Worm (Caenorhabditis elegans): ENCODE measurements around the gene wdr-5.1.

The wdr-5.1 gene

DNA sequence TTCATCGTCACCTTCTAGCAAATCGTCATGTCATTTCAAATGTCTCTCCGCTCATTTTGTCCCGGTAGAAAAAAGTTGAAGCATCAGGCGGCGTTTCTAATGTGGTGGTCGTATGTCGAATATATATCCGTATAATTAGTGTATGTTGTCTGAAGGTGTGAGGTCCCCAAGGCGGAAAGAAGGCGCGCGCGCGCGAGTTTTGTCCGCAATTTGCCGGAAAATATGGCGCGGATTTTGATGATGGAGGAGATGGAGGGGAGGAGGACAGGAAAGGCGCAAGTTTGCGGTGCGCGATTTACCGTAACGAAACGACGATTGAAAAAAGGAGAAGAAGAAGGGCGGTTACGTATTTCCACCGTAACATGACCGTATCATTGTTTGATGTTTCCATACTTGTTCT is 37.0 kb downstream of the wdr-5.1 start:
- no peak for TF ChIP-seq unc-62 (GFP tag; optimal IDR thresholded peaks at IDR 0.05)
- TF ChIP-seq ztf-4 (tag; optimal IDR thresholded peaks at IDR 0.05): no peak
- TF ChIP-seq nhr-76 (tag; optimal IDR thresholded peaks at IDR 0.05): no peak
- TF ChIP-seq efl-1 (optimal IDR thresholded peaks at IDR 0.05): no peak
- no peak for TF ChIP-seq efl-1 (GFP tag; optimal IDR thresholded peaks at IDR 0.05 in 1 of 2)
- no peak for TF ChIP-seq tbx-2 (tag; optimal IDR thresholded peaks at IDR 0.05)
- no peak for TF ChIP-seq F16B12.6 (tag; optimal IDR thresholded peaks at IDR 0.05)
- TF ChIP-seq hlh-4 (tag; optimal IDR thresholded peaks at IDR 0.05): no peak
- no peak for TF ChIP-seq vab-15 (tag; optimal IDR thresholded peaks at IDR 0.05)
- no peak for TF ChIP-seq dsc-1 (tag; optimal IDR thresholded peaks at IDR 0.05)
- no peak for TF ChIP-seq ets-5 (GFP tag; IDR thresholded peaks at IDR 0.05)
- no peak for TF ChIP-seq sptf-1 (tag; optimal IDR thresholded peaks at IDR 0.05)
- TF ChIP-seq C34B4.2 (tag; optimal IDR thresholded peaks at IDR 0.05): no peak
- no peak for TF ChIP-seq lsy-2 (tag; optimal IDR thresholded peaks at IDR 0.05)
- no peak for TF ChIP-seq unc-130 (tag; optimal IDR thresholded peaks at IDR 0.05)

DNA sequence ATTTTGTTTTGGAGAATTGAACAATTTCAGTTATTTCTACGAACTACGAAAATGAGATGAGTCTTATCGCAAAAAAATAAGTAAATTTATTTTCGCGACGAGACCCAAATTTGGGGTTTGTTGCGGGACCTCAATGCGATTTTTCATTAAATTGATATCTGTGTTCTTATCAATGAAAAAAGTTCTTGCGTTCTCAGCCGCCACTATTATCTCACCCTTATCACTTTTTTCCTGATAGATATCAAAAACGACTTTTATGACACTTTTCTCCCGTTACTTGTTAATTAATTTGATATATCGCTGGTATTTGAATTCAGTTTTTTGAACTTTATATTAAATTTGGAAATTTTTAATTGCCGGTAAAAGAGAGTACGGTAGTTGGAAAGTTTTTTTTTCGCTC is 38.3 kb downstream of the wdr-5.1 start:
- TF ChIP-seq tbx-2 (tag; optimal IDR thresholded peaks at IDR 0.05) (no peak), egl-27 (tag; optimal IDR thresholded peaks at IDR 0.05) (no peak), pax-3 (tag; optimal IDR thresholded peaks at IDR 0.05) (no peak), unc-86 (tag; optimal IDR thresholded peaks at IDR 0.05) (no peak), skn-1 (tag; optimal IDR thresholded peaks at IDR 0.05) (no peak), nhr-47 (tag; optimal IDR thresholded peaks at IDR 0.05) (no peak), ama-1 (optimal IDR thresholded peaks at IDR 0.05) (no peak)

DNA sequence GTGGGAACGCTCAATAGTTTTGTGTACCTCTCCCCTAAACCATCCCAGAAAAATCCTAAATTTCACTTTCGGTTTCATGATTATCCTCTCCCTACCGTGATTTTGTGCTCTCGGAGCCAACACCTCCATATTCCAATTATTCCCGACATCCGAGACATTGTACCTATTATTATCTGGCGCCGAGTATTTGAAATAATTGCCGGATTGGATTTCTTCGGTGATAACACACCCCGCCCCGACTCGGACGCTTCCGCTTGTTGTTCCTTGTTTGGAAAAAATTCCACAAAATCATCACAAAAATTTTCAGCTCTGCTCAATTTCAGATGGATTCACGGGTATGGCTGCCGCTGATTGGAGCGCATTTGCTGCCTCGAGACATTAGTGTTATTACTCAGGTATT is 40.1 kb downstream of the wdr-5.1 start, which contains the start of gene lin-48:
TSS of gene lin-48 (plus strand) at position 301 of the 400 bp plus-strand sequence.
- TF ChIP-seq ets-5 (GFP tag; IDR thresholded peaks at IDR 0.05): no peak
- no peak for TF ChIP-seq dpl-1 (GFP tag; optimal IDR thresholded peaks at IDR 0.05)
- TF ChIP-seq alr-1 (tag; optimal IDR thresholded peaks at IDR 0.05; ENCODE audit: borderline replicate concordance): no peak
- TF ChIP-seq vab-15 (tag; optimal IDR thresholded peaks at IDR 0.05): no peak
- TF ChIP-seq F16B12.6 (tag; optimal IDR thresholded peaks at IDR 0.05): no peak
- no peak for TF ChIP-seq swsn-7 (tag; optimal IDR thresholded peaks at IDR 0.05)
- TF ChIP-seq fkh-8 (tag; optimal IDR thresholded peaks at IDR 0.05): no peak
- TF ChIP-seq ztf-11 (tag; optimal IDR thresholded peaks at IDR 0.05): no peak
- no peak for TF ChIP-seq nhr-77 (tag; optimal IDR thresholded peaks at IDR 0.05)
- TF ChIP-seq ztf-4 (tag; optimal IDR thresholded peaks at IDR 0.05): no peak
- TF ChIP-seq jun-1 (tag; optimal IDR thresholded peaks at IDR 0.05): no peak
- no peak for TF ChIP-seq nhr-76 (tag; optimal IDR thresholded peaks at IDR 0.05)
- no peak for TF ChIP-seq pax-3 (tag; optimal IDR thresholded peaks at IDR 0.05)
- no peak for TF ChIP-seq ceh-63 (GFP tag; optimal IDR thresholded peaks at IDR 0.05)
- no peak for TF ChIP-seq elt-2 (tag; optimal IDR thresholded peaks at IDR 0.05)
- TF ChIP-seq sptf-1 (tag; optimal IDR thresholded peaks at IDR 0.05): no peak
- TF ChIP-seq fkh-4 (tag; optimal IDR thresholded peaks at IDR 0.05; ENCODE audit: borderline replicate concordance): no peak
- TF ChIP-seq nhr-90 (tag; optimal IDR thresholded peaks at IDR 0.05; ENCODE audit: poor library complexity): no peak
